Worm (Caenorhabditis elegans) whole organism, midembryonic: ENCODE results near the gene clec-214.

Experiments used
- ref-1 ChIP-seq: fragments of 200-800 bp; sonication (Bioruptor generic); conservative IDR thresholded peaks from 2 replicates; pipeline ENCODE4 v1.3.6; 2022; ENCODE audit warnings: missing genetic modification reagents, missing genetic modification characterization, missing compliant biosample characterization
- tab-1 ChIP-seq: fragments of 200-800 bp; sonication (Bioruptor generic); IDR thresholded peaks from 2 replicates; pipeline ENCODE4 v1.3.6; 2022; ENCODE audit warnings: missing genetic modification characterization, missing compliant biosample characterization

ce11 chrV:7624652-7625051 lies 14.5 kb downstream of the clec-214 start, which contains the start of gene grsp-4:
- TF ChIP-seq tab-1 (GFP tag; lab: Robert Waterston, UW), result no peak
- TF ChIP-seq ref-1 (GFP tag; lab: Robert Waterston, UW), result no peak
